Fruit fly (Drosophila melanogaster): Measurements from ENCODE around the gene CG15743.

CG15743 gene

DNA sequence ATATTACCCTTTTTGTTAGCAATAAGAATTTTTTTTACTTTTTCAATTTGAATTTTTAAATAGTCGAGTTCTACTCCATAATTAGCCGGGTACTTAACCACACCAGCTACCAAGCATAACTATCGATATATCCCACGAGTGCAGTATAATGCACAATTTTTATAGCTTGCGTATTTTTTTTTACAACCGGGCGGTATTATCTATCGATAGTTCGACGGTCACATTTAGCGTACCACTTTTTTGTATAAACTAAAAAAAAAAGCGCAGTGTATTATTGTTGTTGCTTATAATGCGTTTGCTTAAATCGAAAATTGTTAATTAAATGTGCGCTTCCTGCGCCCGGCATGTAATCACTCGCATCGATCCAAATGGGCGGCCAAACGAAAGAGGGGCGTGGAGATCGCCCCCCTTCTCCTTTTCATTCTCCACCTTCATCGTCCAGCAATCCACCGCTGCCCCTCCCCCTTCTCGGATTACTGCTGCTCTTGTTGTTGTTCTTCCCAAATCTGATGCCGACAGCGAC lies 2.4 kb downstream of the CG15743 start, which contains the start of gene Remo (continued):
- TF ChIP-seq Tbp (GFP tag; optimal IDR thresholded peaks at IDR 0.05): no peak
- no peak for TF ChIP-seq CG2202 (tag; optimal IDR thresholded peaks at IDR 0.05)
- TF ChIP-seq usp (GFP tag; optimal IDR thresholded peaks at IDR 0.05): no peak
- no peak for TF ChIP-seq sisA (GFP tag; IDR thresholded peaks at IDR 0.05)
- TF ChIP-seq vfl (GFP tag; optimal IDR thresholded peaks at IDR 0.05): no peak
- no peak for TF ChIP-seq CG4328 (GFP tag; optimal IDR thresholded peaks at IDR 0.05)
- TF ChIP-seq eve (GFP tag; optimal IDR thresholded peaks at IDR 0.05): no peak
- TF ChIP-seq CG18764 (GFP tag; optimal IDR thresholded peaks at IDR 0.05): no peak
- TF ChIP-seq gcm2 (GFP tag; optimal IDR thresholded peaks at IDR 0.05): no peak
- peak; percentile 40 for TF ChIP-seq CTCF (GFP tag; optimal IDR thresholded peaks at IDR 0.05)
- no peak for TF ChIP-seq ara (GFP tag; IDR thresholded peaks at IDR 0.05)
- peak; percentile 91 for TF ChIP-seq zf30C (GFP tag; optimal IDR thresholded peaks at IDR 0.05)
- TF ChIP-seq CG4820 (GFP tag; optimal IDR thresholded peaks at IDR 0.05): no peak
- no peak for TF ChIP-seq her (GFP tag; optimal IDR thresholded peaks at IDR 0.05)
- no peak for TF ChIP-seq HLH54F (GFP tag; optimal IDR thresholded peaks at IDR 0.05)
- no peak for TF ChIP-seq CG10565 (GFP tag; optimal IDR thresholded peaks at IDR 0.05)
- TF ChIP-seq CG31365 (tag; optimal IDR thresholded peaks at IDR 0.05): no peak
- no peak for TF ChIP-seq Eip74EF (GFP tag; optimal IDR thresholded peaks at IDR 0.05)
- no peak for TF ChIP-seq CG6175 (GFP tag; IDR thresholded peaks at IDR 0.05)
- no peak for TF ChIP-seq CG7745 (tag; optimal IDR thresholded peaks at IDR 0.05)
- no peak for TF ChIP-seq lmd (GFP tag; IDR thresholded peaks at IDR 0.05)
- TF ChIP-seq Dref (GFP tag; IDR thresholded peaks at IDR 0.05): peak; percentile 87
- no peak for TF ChIP-seq yki (optimal IDR thresholded peaks at IDR 0.05)
- TF ChIP-seq Hmx (GFP tag; optimal IDR thresholded peaks at IDR 0.05): no peak
- no peak for TF ChIP-seq ind (GFP tag; optimal IDR thresholded peaks at IDR 0.05)
- no peak for TF ChIP-seq B-H2 (GFP tag; optimal IDR thresholded peaks at IDR 0.05)
- TF ChIP-seq gsb-n (tag; optimal IDR thresholded peaks at IDR 0.05): no peak
- TF ChIP-seq insv (GFP tag; optimal IDR thresholded peaks at IDR 0.05): peak in 1 of 2 experiments; percentile 84
- no peak for TF ChIP-seq CG18599 (GFP tag; optimal IDR thresholded peaks at IDR 0.05)
- TF ChIP-seq Ets65A (GFP tag): no peak
- no peak for TF ChIP-seq otp (GFP tag; IDR thresholded peaks at IDR 0.05)
- TF ChIP-seq CG4360 (GFP tag; IDR thresholded peaks at IDR 0.05): peak; percentile 89
- peak; percentile 72 for TF ChIP-seq CG12659 (GFP tag; optimal IDR thresholded peaks at IDR 0.05)
- no peak for TF ChIP-seq CG1647 (GFP tag; optimal IDR thresholded peaks at IDR 0.05)
- no peak for TF ChIP-seq slou (GFP tag; optimal IDR thresholded peaks at IDR 0.05)
- no peak for TF ChIP-seq CG3163 (GFP tag; optimal IDR thresholded peaks at IDR 0.05)
- TF ChIP-seq trh (GFP tag; optimal IDR thresholded peaks at IDR 0.05): no peak
- TF ChIP-seq Xbp1 (GFP tag; optimal IDR thresholded peaks at IDR 0.05): no peak
- TF ChIP-seq lbe (GFP tag; optimal IDR thresholded peaks at IDR 0.05): no peak
- TF ChIP-seq CG2199 (GFP tag; IDR thresholded peaks at IDR 0.05): no peak
- no peak for TF ChIP-seq CG15011 (GFP tag; optimal IDR thresholded peaks at IDR 0.05)
- no peak for TF ChIP-seq jing (GFP tag; optimal IDR thresholded peaks at IDR 0.05)
- TF ChIP-seq Atf3 (GFP tag; optimal IDR thresholded peaks at IDR 0.05): no peak
- TF ChIP-seq Sry-β (GFP tag; optimal IDR thresholded peaks at IDR 0.05): no peak
- peak; percentile 44 for TF ChIP-seq Med (GFP tag)
- TF ChIP-seq CG2712 (tag; optimal IDR thresholded peaks at IDR 0.05): peak; percentile 21
- peak; percentile 84 for TF ChIP-seq amos (GFP tag; IDR thresholded peaks at IDR 0.05; ENCODE audit: partially characterized antibody)
- TF ChIP-seq CoRest (tag; optimal IDR thresholded peaks at IDR 0.05): peak; percentile 39
- TF ChIP-seq CHES-1-like (GFP tag; optimal IDR thresholded peaks at IDR 0.05): no peak
- no peak for TF ChIP-seq CG10462 (GFP tag; optimal IDR thresholded peaks at IDR 0.05)
- TF ChIP-seq bigmax (GFP tag; optimal IDR thresholded peaks at IDR 0.05): no peak
- peak; percentile 1 for TF ChIP-seq CG30403 (GFP tag; optimal IDR thresholded peaks at IDR 0.05)
- no peak for TF ChIP-seq CG7963 (GFP tag; IDR thresholded peaks at IDR 0.05; ENCODE audit: partially characterized antibody)

Measured in whole organism, embryonic.